Worm (Caenorhabditis elegans) whole organism, L3 larva: Measurements from ENCODE around the gene dhs-28.

ENCODE experiments used
- ZK546.5 ChIP-seq: sonication (generic microtip); optimal IDR thresholded peaks from 2 replicates; lab custom pipeline; 2017; ENCODE audit warnings: missing biosample characterization, missing genetic modification characterization
- ceh-28 ChIP-seq: fragments of 150-350 bp; optimal IDR thresholded peaks from 2 replicates; lab custom pipeline; 2014; ENCODE audit warnings: missing biosample characterization, missing genetic modification reagents, missing genetic modification characterization
- ceh-9 ChIP-seq: sonication (generic microtip); optimal IDR thresholded peaks from 2 replicates; lab custom pipeline; 2018; ENCODE audit warnings: missing biosample characterization, missing genetic modification characterization
- daf-12 ChIP-seq: fragments of 150-350 bp; optimal IDR thresholded peaks from 2 replicates; lab custom pipeline; 2014; ENCODE audit warnings: missing biosample characterization, missing genetic modification reagents, missing genetic modification characterization
- egl-5 ChIP-seq: fragments of 150-350 bp; optimal IDR thresholded peaks from 2 replicates; lab custom pipeline; 2017; ENCODE audit warnings: missing biosample characterization, missing genetic modification reagents, missing genetic modification characterization, inconsistent platforms
- elt-1 ChIP-seq: fragments of 150-350 bp; optimal IDR thresholded peaks from 2 replicates; lab custom pipeline; 2014; ENCODE audit warnings: missing biosample characterization, missing genetic modification characterization
- elt-2 ChIP-seq: sonication (generic microtip); optimal IDR thresholded peaks from 2 replicates; lab custom pipeline; 2016; ENCODE audit warnings: missing genetic modification reagents, mild to moderate bottlenecking, missing genetic modification characterization, missing compliant biosample characterization
- eor-1 ChIP-seq, 2 experiments: fragments of 150-350 bp; optimal IDR thresholded peaks; 2 replicates each; lab custom pipeline; 2014 to 2018; ENCODE audit warnings: missing biosample characterization in 2 of 2, missing genetic modification characterization in 2 of 2
- fkh-10 ChIP-seq: sonication (generic microtip); optimal IDR thresholded peaks from 2 replicates; lab custom pipeline; 2017; ENCODE audit warnings: missing biosample characterization, missing genetic modification reagents, missing genetic modification characterization
- fkh-2 ChIP-seq: fragments of 150-350 bp; optimal IDR thresholded peaks from 2 replicates; lab custom pipeline; 2014; ENCODE audit warnings: missing biosample characterization, missing genetic modification reagents, missing genetic modification characterization
- fos-1 ChIP-seq: fragments of 150-350 bp; optimal IDR thresholded peaks from 2 replicates; lab custom pipeline; 2014; ENCODE audit warnings: missing biosample characterization, missing genetic modification characterization
- hmg-11 ChIP-seq: sonication (generic microtip); optimal IDR thresholded peaks from 2 replicates; lab custom pipeline; 2016; ENCODE audit warnings: missing genetic modification characterization, missing compliant biosample characterization
- jun-1 ChIP-seq: fragments of 150-350 bp; optimal IDR thresholded peaks from 2 replicates; lab custom pipeline; 2014; ENCODE audit warnings: missing biosample characterization, missing genetic modification reagents, missing genetic modification characterization
- lin-39 ChIP-seq: fragments of 150-350 bp; optimal IDR thresholded peaks from 2 replicates; lab custom pipeline; 2018; ENCODE audit warnings: missing biosample characterization, missing genetic modification reagents, missing genetic modification characterization
- lsy-12 ChIP-seq: sonication (generic microtip); optimal IDR thresholded peaks from 2 replicates; lab custom pipeline; 2016; ENCODE audit warnings: mild to moderate bottlenecking, missing genetic modification characterization, missing compliant biosample characterization
- mdl-1 ChIP-seq: fragments of 150-350 bp; optimal IDR thresholded peaks from 2 replicates; lab custom pipeline; 2014; ENCODE audit warnings: missing biosample characterization, missing genetic modification characterization
- nfya-1 ChIP-seq: sonication (generic microtip); optimal IDR thresholded peaks from 2 replicates; lab custom pipeline; 2017; ENCODE audit warnings: missing genetic modification characterization, mild to moderate bottlenecking, missing compliant biosample characterization, antibody characterized with exemption, moderate library complexity; ENCODE audit not compliant: insufficient read depth
- nhr-11 ChIP-seq: fragments of 150-350 bp; optimal IDR thresholded peaks from 2 replicates; lab custom pipeline; 2014; ENCODE audit warnings: missing biosample characterization, missing genetic modification characterization
- nhr-12 ChIP-seq: fragments of 150-350 bp; optimal IDR thresholded peaks from 2 replicates; lab custom pipeline; 2014; ENCODE audit warnings: missing biosample characterization, missing genetic modification characterization
- nhr-23 ChIP-seq: fragments of 150-350 bp; optimal IDR thresholded peaks from 2 replicates; lab custom pipeline; 2014; ENCODE audit warnings: missing biosample characterization, missing genetic modification reagents, missing genetic modification characterization
- nhr-25 ChIP-seq: sonication (generic microtip); optimal IDR thresholded peaks from 2 replicates; lab custom pipeline; 2017; ENCODE audit warnings: missing biosample characterization, missing genetic modification characterization
- nhr-28 ChIP-seq: fragments of 150-350 bp; optimal IDR thresholded peaks from 2 replicates; lab custom pipeline; 2014; ENCODE audit warnings: missing biosample characterization, missing genetic modification characterization
- nhr-43 ChIP-seq: sonication (generic microtip); optimal IDR thresholded peaks from 2 replicates; lab custom pipeline; 2016; ENCODE audit warnings: mild to moderate bottlenecking, missing genetic modification characterization, missing compliant biosample characterization; ENCODE audit not compliant: poor library complexity, severe bottlenecking
- nhr-77 ChIP-seq: fragments of 150-350 bp; optimal IDR thresholded peaks from 2 replicates; lab custom pipeline; 2014; ENCODE audit warnings: missing biosample characterization, missing genetic modification characterization
- pha-4 ChIP-seq: fragments of 150-350 bp; optimal IDR thresholded peaks from 2 replicates; lab custom pipeline; 2014; ENCODE audit warnings: missing biosample characterization, missing genetic modification reagents, missing genetic modification characterization
- snpc-4 ChIP-seq: fragments of 150-350 bp; optimal IDR thresholded peaks from 2 replicates; lab custom pipeline; 2014; ENCODE audit warnings: missing biosample characterization, missing genetic modification characterization
- unc-62 ChIP-seq: fragments of 150-350 bp; sonication (generic microtip); optimal IDR thresholded peaks from 4 replicates; lab custom pipeline; 2014; ENCODE audit warnings: missing biosample characterization, missing genetic modification reagents, missing genetic modification characterization
- ztf-11 ChIP-seq: fragments of 150-350 bp; optimal IDR thresholded peaks from 2 replicates; lab custom pipeline; 2014; ENCODE audit warnings: missing biosample characterization, missing genetic modification characterization
- ztf-4 ChIP-seq: fragments of 150-350 bp; optimal IDR thresholded peaks from 2 replicates; lab custom pipeline; 2014; ENCODE audit warnings: missing biosample characterization, missing genetic modification characterization

dhs-28 gene

DNA sequence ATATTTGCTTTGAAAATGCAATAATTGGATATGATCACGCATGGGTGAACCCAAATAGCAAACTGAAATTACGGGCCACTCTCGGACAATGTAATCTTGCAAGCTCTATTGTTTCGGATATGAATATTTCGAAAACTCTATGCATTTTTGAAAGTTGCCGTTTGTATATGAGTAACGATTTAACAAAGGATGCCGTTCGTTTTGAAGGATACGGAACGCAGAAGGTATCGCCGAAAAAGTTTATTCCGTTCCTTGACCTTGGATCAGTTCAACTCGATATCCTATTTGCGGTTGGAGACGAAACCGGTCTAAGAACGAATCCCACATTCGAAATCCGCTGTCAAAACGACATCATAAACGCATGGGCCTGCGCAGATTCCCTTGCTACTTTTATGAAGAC lies 5.2 kb upstream of the dhs-28 start:
- no peak for TF ChIP-seq fkh-2
- no peak for TF ChIP-seq hmg-11 (tag; lab: Kevin White, UChicago)
- no peak for TF ChIP-seq unc-62 (GFP tag; lab: Kevin White, UChicago)
- no peak for TF ChIP-seq nhr-28 (tag; lab: Kevin White, UChicago)
- no peak for TF ChIP-seq nhr-23 (tag; lab: Kevin White, UChicago)
- no peak for TF ChIP-seq mdl-1 (tag; lab: Kevin White, UChicago)
- no peak for TF ChIP-seq elt-2 (tag; lab: Kevin White, UChicago)
- no peak for TF ChIP-seq pha-4
- no peak for TF ChIP-seq ztf-11 (tag; lab: Kevin White, UChicago)
- TF ChIP-seq, all 47 proteins: peak for 0

DNA sequence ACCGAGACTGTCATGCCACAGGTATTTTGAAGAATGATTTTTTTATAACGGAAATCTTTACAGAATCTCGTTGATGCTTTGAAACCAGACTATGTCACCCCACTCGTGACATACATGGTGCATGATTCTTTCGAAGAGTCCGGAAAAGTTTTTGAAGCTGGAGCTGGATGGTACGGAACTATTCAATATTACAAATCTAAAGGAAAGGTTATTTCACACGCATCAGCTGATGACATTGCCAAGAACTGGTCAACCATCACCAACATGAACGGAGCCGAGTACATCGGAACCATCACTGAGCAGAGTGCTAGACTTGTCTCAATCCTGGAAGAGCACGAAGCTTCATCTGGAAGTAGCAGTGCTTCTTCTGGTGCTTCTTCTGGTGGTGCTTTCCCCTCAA lies 897 bp downstream of the dhs-28 start:
- TF ChIP-seq ztf-4 (tag; lab: Kevin White, UChicago): no peak
- no peak for TF ChIP-seq ceh-28 (tag; lab: Kevin White, UChicago)
- TF ChIP-seq ztf-11 (tag; lab: Kevin White, UChicago): no peak
- TF ChIP-seq nhr-77: no peak
- no peak for TF ChIP-seq nhr-28 (tag; lab: Kevin White, UChicago)
- TF ChIP-seq lsy-12 (tag; lab: Kevin White, UChicago): no peak

DNA sequence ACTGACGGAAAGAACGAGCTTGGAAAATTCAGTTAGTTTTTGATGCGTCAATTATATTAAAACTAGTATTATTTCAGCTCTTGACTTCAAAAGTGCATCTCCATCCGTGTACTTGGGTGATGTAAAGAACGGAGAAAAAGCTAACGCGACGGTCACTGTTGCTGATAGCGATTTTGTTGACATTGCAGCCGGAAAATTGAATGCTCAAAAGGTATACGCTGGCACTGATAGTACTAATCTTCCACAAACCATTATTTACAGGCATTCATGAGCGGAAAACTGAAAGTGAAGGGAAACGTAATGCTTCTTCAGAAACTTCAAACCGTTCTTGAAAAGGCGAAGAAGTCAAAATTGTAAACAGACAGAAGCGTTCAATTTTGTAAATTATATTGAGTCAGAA lies 1.4 kb downstream of the dhs-28 start:
- TF ChIP-seq fkh-2: no peak
- TF ChIP-seq elt-2 (tag; lab: Kevin White, UChicago): peak; percentile 49
- TF ChIP-seq pha-4: peak; percentile 57
- TF ChIP-seq eor-1 (tag; optimal IDR thresholded peaks at IDR 0.05; lab: Kevin White, UChicago): no peak

DNA sequence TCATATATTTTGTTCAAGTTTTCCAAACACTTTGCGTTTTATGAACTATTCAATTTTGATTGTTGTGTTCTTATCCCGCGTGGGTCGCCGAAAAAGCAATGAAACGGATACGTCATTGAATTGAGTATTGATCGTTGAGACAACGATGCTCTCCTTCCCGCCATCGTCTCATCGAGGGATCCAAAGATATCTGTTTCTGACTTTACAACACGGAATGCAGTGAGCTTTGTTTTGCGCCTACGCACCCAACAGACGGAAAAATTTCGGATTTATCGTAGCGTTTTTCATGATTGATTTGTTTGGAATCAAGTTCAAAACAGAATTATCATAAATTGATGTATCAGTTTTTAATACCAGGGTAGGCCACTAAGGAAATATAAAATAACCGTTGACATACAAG lies 4.3 kb downstream of the dhs-28 start:
- TF ChIP-seq hmg-11 (tag; lab: Kevin White, UChicago): no peak
- TF ChIP-seq egl-5 (tag; lab: Kevin White, UChicago): peak; percentile 11
- TF ChIP-seq, all 47 proteins: peak for 1

DNA sequence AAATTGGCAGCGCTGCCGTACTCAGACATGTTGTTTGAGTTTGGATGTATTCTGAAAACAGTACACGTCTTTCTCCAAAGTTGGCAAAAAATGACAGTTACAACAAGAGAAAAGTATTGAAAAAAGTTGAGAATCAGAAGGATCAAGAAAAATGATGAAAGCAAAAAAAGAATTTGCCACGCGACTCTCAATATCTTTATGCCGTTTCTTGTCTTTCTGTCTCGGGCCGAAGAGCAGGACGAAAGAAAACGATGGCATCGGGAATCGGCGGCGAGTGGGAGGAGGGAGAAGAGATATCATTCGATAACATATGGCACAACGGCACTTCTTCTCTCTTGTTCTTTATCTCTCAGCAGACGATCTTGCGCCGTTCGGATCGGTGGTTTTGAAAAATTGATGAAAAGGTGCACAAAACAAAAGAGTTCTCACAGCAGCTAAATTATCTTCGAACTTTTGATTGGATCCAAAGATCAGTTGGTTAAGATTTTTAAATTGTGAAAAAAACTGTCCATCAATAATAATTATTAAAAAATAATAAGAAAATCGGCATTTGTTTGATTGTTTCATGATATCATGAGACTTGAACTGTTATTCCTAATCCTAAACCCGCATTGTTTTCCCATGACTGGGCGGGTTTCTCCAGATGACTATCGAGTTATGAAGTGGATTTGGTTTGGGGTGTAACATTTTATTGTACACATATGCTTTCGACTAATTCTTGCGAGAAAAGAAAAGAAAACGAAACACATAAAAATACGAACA lies 5.2 kb downstream of the dhs-28 start, which contains the start of gene gei-15:
Gene gei-15, minus strand, starts transcription at position 51 of the 762 bp plus-strand sequence.
- TF ChIP-seq fos-1 (tag; lab: Kevin White, UChicago): no peak
- TF ChIP-seq nhr-43 (tag; lab: Kevin White, UChicago): no peak
- no peak for TF ChIP-seq ztf-11 (tag; lab: Kevin White, UChicago)
- TF ChIP-seq, all 47 proteins: peak for 0

DNA sequence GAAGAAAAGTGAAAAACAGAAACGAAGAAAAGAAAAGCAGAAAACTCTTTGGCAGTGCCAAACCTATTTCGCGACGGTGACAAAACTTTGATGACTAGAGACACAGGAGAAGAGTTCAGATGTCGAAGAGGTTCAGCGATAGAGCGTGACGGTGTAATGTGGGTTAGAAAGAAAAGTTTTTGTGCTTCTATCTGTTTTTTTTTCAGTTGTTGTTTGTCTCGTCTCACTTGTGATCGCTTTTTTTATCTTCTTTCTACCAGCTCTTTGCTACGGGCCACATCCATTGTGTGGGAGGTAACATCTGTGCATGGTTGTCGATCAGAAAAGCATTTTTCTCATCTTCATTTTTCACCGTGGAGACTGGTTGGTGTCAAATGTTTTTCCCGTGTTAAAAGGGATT lies 7.6 kb downstream of the dhs-28 start, which contains the start of gene F41B4.1:
Gene F41B4.1, minus strand, starts transcription at position 23 of the 400 bp plus-strand sequence.
- TF ChIP-seq lin-39 (tag; lab: Kevin White, UChicago): peak; percentile 76
- TF ChIP-seq ZK546.5: no peak
- TF ChIP-seq nhr-12: no peak
- TF ChIP-seq nhr-25 (tag; lab: Kevin White, UChicago): no peak
- peak; percentile 46 for TF ChIP-seq egl-5 (tag; lab: Kevin White, UChicago)
- TF ChIP-seq nfya-1 (tag; lab: Kevin White, UChicago): peak; percentile 35
- TF ChIP-seq elt-2 (tag; lab: Kevin White, UChicago): no peak
- TF ChIP-seq ceh-9 (tag; lab: Kevin White, UChicago): no peak
- no peak for TF ChIP-seq snpc-4 (tag; lab: Kevin White, UChicago)
- no peak for TF ChIP-seq jun-1 (tag; lab: Kevin White, UChicago)
- TF ChIP-seq nhr-11 (tag; lab: Kevin White, UChicago): no peak
- TF ChIP-seq eor-1 (tag; optimal IDR thresholded peaks at IDR 0.05; lab: Kevin White, UChicago): no peak
- no peak for TF ChIP-seq daf-12 (tag; lab: Kevin White, UChicago)
- TF ChIP-seq nhr-23 (tag; lab: Kevin White, UChicago): no peak
- no peak for TF ChIP-seq fkh-10 (GFP tag; lab: Kevin White, UChicago)
- no peak for TF ChIP-seq elt-1 (tag; lab: Kevin White, UChicago)
- no peak for TF ChIP-seq ztf-11 (tag; lab: Kevin White, UChicago)
